Fruit fly (Drosophila melanogaster) whole organism, embryonic: Measurements from ENCODE around the gene CG5510.

Experiments
- Atf-2 ChIP-seq: fragments of 200-800 bp; sonication (Bioruptor generic); optimal IDR thresholded peaks from 2 replicates; lab custom pipeline; 2016; ENCODE audit warnings: missing biosample characterization, missing genetic modification characterization
- CG10431 ChIP-seq: fragments of 200-800 bp; sonication (Bioruptor generic); optimal IDR thresholded peaks from 3 replicates; lab custom pipeline; 2018; ENCODE audit warnings: missing biosample characterization, mild to moderate bottlenecking, missing genetic modification characterization
- CG12104 ChIP-seq: fragments of 200-800 bp; sonication (Bioruptor generic); optimal IDR thresholded peaks from 3 replicates; lab custom pipeline; 2016; ENCODE audit warnings: missing biosample characterization, missing genetic modification characterization
- CG12769 ChIP-seq: fragments of 200-800 bp; sonication (Bioruptor generic); optimal IDR thresholded peaks from 2 replicates; lab custom pipeline; 2019; ENCODE audit warnings: missing biosample characterization, mild to moderate bottlenecking, missing genetic modification characterization, moderate library complexity
- CG13424 ChIP-seq: fragments of 200-800 bp; sonication (Bioruptor generic); optimal IDR thresholded peaks from 2 replicates; lab custom pipeline; 2019; ENCODE audit warnings: missing biosample characterization, mild to moderate bottlenecking, missing genetic modification characterization, moderate library complexity
- CG14667 ChIP-seq: fragments of 200-800 bp; sonication (Bioruptor generic); IDR thresholded peaks from 2 replicates; pipeline ENCODE4 v1.3.6; 2022; ENCODE audit warnings: missing biosample characterization, missing genetic modification characterization
- CG14710 ChIP-seq: fragments of 200-800 bp; sonication (Bioruptor generic); optimal IDR thresholded peaks from 3 replicates; lab custom pipeline; 2019; ENCODE audit warnings: missing biosample characterization, mild to moderate bottlenecking, missing genetic modification characterization, moderate library complexity
- CG1602 ChIP-seq: fragments of 200-800 bp; sonication (Bioruptor generic); optimal IDR thresholded peaks from 3 replicates; lab custom pipeline; 2016; ENCODE audit warnings: missing biosample characterization, missing genetic modification characterization
- CG17186 ChIP-seq: fragments of 200-800 bp; sonication (Bioruptor generic); optimal IDR thresholded peaks from 3 replicates; lab custom pipeline; 2017; ENCODE audit warnings: missing biosample characterization, missing genetic modification reagents, missing genetic modification characterization
- CG17328 ChIP-seq: fragments of 200-800 bp; sonication (Bioruptor generic); IDR thresholded peaks from 2 replicates; pipeline ENCODE4 v1.3.6; 2022; ENCODE audit warnings: missing biosample characterization, missing genetic modification characterization
- CG18476 ChIP-seq: fragments of 200-800 bp; sonication (Bioruptor generic); optimal IDR thresholded peaks from 2 replicates; lab custom pipeline; 2016; ENCODE audit warnings: missing biosample characterization, mild to moderate bottlenecking, missing genetic modification characterization
- CG2116 ChIP-seq: fragments of 200-800 bp; sonication (Bioruptor generic); optimal IDR thresholded peaks from 3 replicates; lab custom pipeline; 2018; ENCODE audit warnings: missing biosample characterization, mild to moderate bottlenecking, missing genetic modification characterization
- CG2199 ChIP-seq: fragments of 200-800 bp; sonication (Bioruptor generic); IDR thresholded peaks from 3 replicates; pipeline ENCODE4 v1.3.6; 2022; ENCODE audit warnings: missing biosample characterization, missing genetic modification characterization
- CG31365 ChIP-seq: fragments of 200-800 bp; sonication (Bioruptor generic); optimal IDR thresholded peaks from 2 replicates; lab custom pipeline; 2018; ENCODE audit warnings: missing biosample characterization, mild to moderate bottlenecking, missing genetic modification characterization
- CG4328 ChIP-seq: fragments of 200-800 bp; sonication (Bioruptor generic); optimal IDR thresholded peaks from 3 replicates; lab custom pipeline; 2017; ENCODE audit warnings: missing biosample characterization, missing genetic modification reagents, missing genetic modification characterization
- CG4360 ChIP-seq: fragments of 200-800 bp; sonication (Bioruptor generic); IDR thresholded peaks from 2 replicates; pipeline ENCODE4 v1.3.6; 2022; ENCODE audit warnings: missing biosample characterization, missing genetic modification characterization
- CG4820 ChIP-seq: fragments of 200-800 bp; sonication (Bioruptor generic); optimal IDR thresholded peaks from 3 replicates; lab custom pipeline; 2016; ENCODE audit warnings: missing biosample characterization, missing genetic modification characterization
- CG6272 ChIP-seq: fragments of 200-800 bp; sonication (Bioruptor generic); IDR thresholded peaks from 2 replicates; pipeline ENCODE4 v1.3.6; 2022; ENCODE audit warnings: missing biosample characterization, missing genetic modification characterization
- CG6683 ChIP-seq: fragments of 200-800 bp; sonication (Bioruptor generic); optimal IDR thresholded peaks from 2 replicates; lab custom pipeline; 2017; ENCODE audit warnings: missing biosample characterization, mild to moderate bottlenecking, missing genetic modification characterization, missing genetic modification reagents
- CoRest ChIP-seq: fragments of 200-800 bp; sonication (Bioruptor generic); optimal IDR thresholded peaks from 3 replicates; lab custom pipeline; 2018; ENCODE audit warnings: missing biosample characterization, mild to moderate bottlenecking, missing genetic modification characterization, moderate library complexity
- Dref ChIP-seq: fragments of 200-800 bp; sonication (Bioruptor generic); IDR thresholded peaks from 2 replicates; pipeline ENCODE4 v1.3.6; 2022; ENCODE audit warnings: missing biosample characterization, missing genetic modification characterization
- E2f2 ChIP-seq: fragments of 200-800 bp; sonication (Bioruptor generic); IDR thresholded peaks from 2 replicates; pipeline ENCODE4 v1.3.6; 2022; ENCODE audit warnings: missing biosample characterization, missing genetic modification characterization
- Fer3 ChIP-seq: fragments of 200-800 bp; sonication (Bioruptor generic); optimal IDR thresholded peaks from 2 replicates; lab custom pipeline; 2018; ENCODE audit warnings: missing biosample characterization, mild to moderate bottlenecking, missing genetic modification characterization, moderate library complexity
- H15 ChIP-seq: fragments of 200-800 bp; sonication (Bioruptor generic); IDR thresholded peaks from 3 replicates; pipeline ENCODE4 v1.3.6; 2022; ENCODE audit warnings: missing biosample characterization, missing genetic modification characterization
- HHEX ChIP-seq: fragments of 200-800 bp; sonication (Bioruptor generic); optimal IDR thresholded peaks from 3 replicates; lab custom pipeline; 2017; ENCODE audit warnings: missing biosample characterization, mild to moderate bottlenecking, missing genetic modification characterization, missing genetic modification reagents
- Hmx ChIP-seq: fragments of 200-800 bp; sonication (Bioruptor generic); optimal IDR thresholded peaks from 2 replicates; lab custom pipeline; 2016; ENCODE audit warnings: missing biosample characterization, missing genetic modification characterization
- Hr51 ChIP-seq, 2 experiments: fragments of 200-800 bp; sonication (Bioruptor generic); optimal IDR thresholded peaks; 2 replicates in 1 of 2; 3 replicates in 1 of 2; lab custom pipeline; 2016 to 2018; ENCODE audit warnings: missing biosample characterization in 2 of 2, missing genetic modification characterization in 2 of 2, mild to moderate bottlenecking in 1 of 2, moderate library complexity in 1 of 2
- Kr ChIP-seq: fragments of 200-800 bp; sonication (Bioruptor generic); optimal IDR thresholded peaks from 2 replicates; lab custom pipeline; 2017; ENCODE audit warnings: missing biosample characterization, mild to moderate bottlenecking, missing genetic modification characterization
- Med ChIP-seq: fragments of 200-800 bp; sonication (Bioruptor generic); peaks from one replicate; lab custom pipeline; 2016; ENCODE audit warnings: missing biosample characterization, missing genetic modification characterization, mild to moderate bottlenecking, inconsistent platforms, moderate library complexity
- Nf-YB ChIP-seq: fragments of 200-800 bp; sonication (Bioruptor generic); optimal IDR thresholded peaks from 3 replicates; lab custom pipeline; 2019; ENCODE audit warnings: missing biosample characterization, mild to moderate bottlenecking, missing genetic modification characterization, moderate library complexity
- Usf ChIP-seq: fragments of 200-800 bp; sonication (Bioruptor generic); optimal IDR thresholded peaks from 2 replicates; lab custom pipeline; 2017; ENCODE audit warnings: missing genotype, missing biosample characterization, missing genetic modification characterization
- ash1 ChIP-seq: fragments of 200-800 bp; sonication (Bioruptor generic); optimal IDR thresholded peaks from 2 replicates; lab custom pipeline; 2018; ENCODE audit warnings: missing biosample characterization, mild to moderate bottlenecking, missing genetic modification characterization
- ci ChIP-seq: fragments of 200-800 bp; sonication (Bioruptor generic); IDR thresholded peaks from 3 replicates; pipeline ENCODE4 v1.3.6; 2022; ENCODE audit warnings: missing biosample characterization, missing genetic modification characterization
- croc ChIP-seq: fragments of 200-800 bp; sonication (Bioruptor generic); conservative IDR thresholded peaks from 3 replicates; pipeline ENCODE4 v1.3.6; 2022; ENCODE audit warnings: missing biosample characterization, missing genetic modification characterization
- dimm ChIP-seq: fragments of 200-800 bp; sonication (Bioruptor generic); IDR thresholded peaks from 2 replicates; pipeline ENCODE4 v1.3.6; 2022; ENCODE audit warnings: missing biosample characterization, missing genetic modification characterization
- ftz-f1 ChIP-seq: fragments of 200-800 bp; sonication (Bioruptor generic); optimal IDR thresholded peaks from 2 replicates; lab custom pipeline; 2016; ENCODE audit warnings: missing biosample characterization, missing genetic modification characterization
- fu2 ChIP-seq: fragments of 200-800 bp; sonication (Bioruptor generic); optimal IDR thresholded peaks from 2 replicates; lab custom pipeline; 2016; ENCODE audit warnings: missing biosample characterization, missing genetic modification characterization
- gsb-n ChIP-seq: fragments of 200-800 bp; sonication (Bioruptor generic); optimal IDR thresholded peaks from 3 replicates; lab custom pipeline; 2018; ENCODE audit warnings: missing biosample characterization, mild to moderate bottlenecking, missing genetic modification characterization
- lov ChIP-seq, 2 experiments: fragments of 200-800 bp in 1 of 2; fragments of >200 bp in 1 of 2; sonication (Bioruptor generic) in 1 of 2; IDR thresholded peaks in 1 of 2; optimal IDR thresholded peaks in 1 of 2; 2 replicates in 1 of 2; 3 replicates in 1 of 2; pipeline versions ENCODE4 v1.3.6 to Lab custom; 2017 to 2022; ENCODE audit warnings: missing biosample characterization in 1 of 2, missing genetic modification characterization in 1 of 2
- mld ChIP-seq: fragments of 200-800 bp; sonication (Bioruptor generic); IDR thresholded peaks from 3 replicates; pipeline ENCODE4 v1.3.6; 2022; ENCODE audit warnings: missing biosample characterization, missing genetic modification characterization; ENCODE audit not compliant: partially characterized antibody
- pan ChIP-seq, 4 experiments: fragments of >200 bp in 3 of 4; fragments of 200-800 bp in 1 of 4; sonication (Bioruptor generic) in 1 of 4; optimal IDR thresholded peaks in 3 of 4; IDR thresholded peaks in 1 of 4; 2 replicates each; pipeline versions ENCODE4 v1.3.6 to Lab custom; 2017 to 2022; ENCODE audit warnings: missing biosample characterization in 2 of 4, missing genetic modification characterization in 2 of 4, mixed read lengths in 1 of 4
- peb ChIP-seq: fragments of 200-800 bp; sonication (Bioruptor generic); IDR thresholded peaks from 2 replicates; pipeline ENCODE4 v1.3.6; 2022; ENCODE audit warnings: missing biosample characterization, missing genetic modification characterization
- rib ChIP-seq: fragments of 200-800 bp; sonication (Bioruptor generic); IDR thresholded peaks from 2 replicates; pipeline ENCODE4 v1.3.6; 2022; ENCODE audit warnings: missing biosample characterization, missing genetic modification characterization
- sens-2 ChIP-seq: fragments of 200-800 bp; sonication (Bioruptor generic); IDR thresholded peaks from 2 replicates; pipeline ENCODE4 v1.3.6; 2022; ENCODE audit warnings: missing biosample characterization, missing genetic modification characterization
- sug ChIP-seq: fragments of 200-800 bp; optimal IDR thresholded peaks from 2 replicates; lab custom pipeline; 2019; ENCODE audit warnings: missing biosample characterization, mild to moderate bottlenecking, missing genetic modification characterization, moderate library complexity
- vvl ChIP-seq: fragments of 200-800 bp; sonication (Bioruptor generic); IDR thresholded peaks from 2 replicates; pipeline ENCODE4 v1.3.6; 2022; ENCODE audit warnings: missing biosample characterization, missing genetic modification characterization
- yki ChIP-seq: fragments of >200 bp; optimal IDR thresholded peaks from 3 replicates; lab custom pipeline; 2018
- zen2 ChIP-seq: fragments of 200-800 bp; sonication (Bioruptor generic); IDR thresholded peaks from 3 replicates; pipeline ENCODE4 v1.3.6; 2022; ENCODE audit warnings: missing biosample characterization, missing genetic modification characterization; ENCODE audit not compliant: partially characterized antibody

CG5510 gene

dm6 chr3R:24151924-24152809, 17.2 kb downstream of the CG5510 start, which contains the start of the genes p38a and CG6178 (continued):
- TF ChIP-seq Nf-YB (GFP tag; lab: Kevin White, UChicago): peak; percentile 89
- peak; percentile 96 for TF ChIP-seq CG14667 (GFP tag; lab: Robert Waterston, UW)
- TF ChIP-seq sens-2: peak; percentile 83
- peak; percentile 97 for TF ChIP-seq HHEX (GFP tag; lab: Kevin White, UChicago)
- peak; percentile 97 for TF ChIP-seq Usf (GFP tag; lab: Kevin White, UChicago)
- TF ChIP-seq fu2 (GFP tag; lab: Kevin White, UChicago): peak; percentile 62
- peak; percentile 52 to 99 for TF ChIP-seq Hr51 (GFP tag; optimal IDR thresholded peaks at IDR 0.05; lab: Kevin White, UChicago)
- TF ChIP-seq pan (optimal IDR thresholded peaks at IDR 0.05; lab: Kevin White, UChicago): no peak
- TF ChIP-seq pan (GFP tag; optimal IDR thresholded peaks at IDR 0.05 in 1 of 2, IDR thresholded peaks at IDR 0.05 in 1 of 2): peak in 1 of 2 experiments; percentile 97
- TF ChIP-seq gsb-n: peak; percentile 96
- TF ChIP-seq CG6272: peak; percentile 94
- peak; percentile 97 for TF ChIP-seq CG14710 (tag; lab: Kevin White, UChicago)
- no peak for TF ChIP-seq ftz-f1
- TF ChIP-seq CG4328: peak; percentile 95
- peak; percentile 95 for TF ChIP-seq CG6683
- TF ChIP-seq CG12769 (tag; lab: Kevin White, UChicago): peak; percentile 16
- TF ChIP-seq CG17328: peak; percentile 95
- TF ChIP-seq CG4820 (GFP tag; lab: Kevin White, UChicago): peak; percentile 91
- TF ChIP-seq CG18476 (GFP tag; lab: Kevin White, UChicago): peak; percentile 83
- TF ChIP-seq ci: peak; percentile 89
- TF ChIP-seq lov (optimal IDR thresholded peaks at IDR 0.05; lab: Kevin White, UChicago): no peak
- TF ChIP-seq lov (GFP tag; IDR thresholded peaks at IDR 0.05; lab: Robert Waterston, UW): peak; percentile 81; the same call in 2 of the 3 replicates
- TF ChIP-seq Kr (GFP tag; lab: Kevin White, UChicago): no peak
- TF ChIP-seq CG13424 (tag; lab: Kevin White, UChicago): peak; percentile 99
- peak; percentile 93 for TF ChIP-seq CG1602
- TF ChIP-seq zen2 (GFP tag; lab: Robert Waterston, UW): no peak
- peak; percentile 83 for TF ChIP-seq CG10431
- peak; percentile 92 for TF ChIP-seq CG2199 (GFP tag; lab: Robert Waterston, UW)
- peak; percentile 96 for TF ChIP-seq croc (GFP tag; lab: Robert Waterston, UW)
- TF ChIP-seq sug (tag; lab: Kevin White, UChicago): peak; percentile 95
- peak; percentile 79 for TF ChIP-seq CG2116 (GFP tag; lab: Kevin White, UChicago)
- TF ChIP-seq dimm: peak; percentile 88
- TF ChIP-seq yki (lab: Kevin White, UChicago): no peak
- peak; percentile 98 for TF ChIP-seq Fer3 (tag; lab: Kevin White, UChicago)
- TF ChIP-seq mld (GFP tag; lab: Robert Waterston, UW): no peak
- TF ChIP-seq H15 (GFP tag; lab: Robert Waterston, UW): peak; percentile 93
- peak; percentile 87 for TF ChIP-seq peb (GFP tag; lab: Robert Waterston, UW)
- peak; percentile 48 for TF ChIP-seq ash1 (GFP tag; lab: Kevin White, UChicago)
- TF ChIP-seq Med (GFP tag; lab: Kevin White, UChicago): peak; percentile 84
- peak; percentile 92 for TF ChIP-seq rib (GFP tag; lab: Robert Waterston, UW)
- TF ChIP-seq Dref (GFP tag; lab: Robert Waterston, UW): peak; percentile 63
- TF ChIP-seq E2f2 (GFP tag; lab: Robert Waterston, UW): peak; percentile 82
- peak; percentile 99 for TF ChIP-seq CoRest (tag; lab: Kevin White, UChicago)
- TF ChIP-seq CG17186: no peak
- peak; percentile 94 for TF ChIP-seq CG12104 (GFP tag; lab: Kevin White, UChicago)
- TF ChIP-seq CG4360 (GFP tag; lab: Robert Waterston, UW): peak; percentile 54
- TF ChIP-seq vvl (GFP tag; lab: Robert Waterston, UW): peak; percentile 97
- TF ChIP-seq Hmx (GFP tag; lab: Kevin White, UChicago): no peak
- peak; percentile 9 for TF ChIP-seq CG31365 (tag; lab: Kevin White, UChicago)
- peak; percentile 43 for TF ChIP-seq Atf-2 (GFP tag; lab: Kevin White, UChicago)
